Fruit fly (Drosophila melanogaster): Measurements from ENCODE around the gene Lgr4.

Lgr4 gene

dm6 chrX:13211357-13212137, 22.6 kb upstream of the Lgr4 start, which contains the start of gene sno (continued):
- no peak for TF ChIP-seq ara (GFP tag; IDR thresholded peaks at IDR 0.05)
- no peak for TF ChIP-seq Gug (GFP tag; IDR thresholded peaks at IDR 0.05)
- TF ChIP-seq CG18599 (GFP tag; optimal IDR thresholded peaks at IDR 0.05) = no peak
- TF ChIP-seq Xbp1 (GFP tag; optimal IDR thresholded peaks at IDR 0.05) = no peak
- no peak for TF ChIP-seq ttk (GFP tag; IDR thresholded peaks at IDR 0.05)
- no peak for TF ChIP-seq Fer3 (tag; optimal IDR thresholded peaks at IDR 0.05)
- TF ChIP-seq dmrt11E (tag; optimal IDR thresholded peaks at IDR 0.05) = no peak
- no peak for TF ChIP-seq toy (GFP tag; IDR thresholded peaks at IDR 0.05)
- TF ChIP-seq fd64A (GFP tag; optimal IDR thresholded peaks at IDR 0.05) = no peak
- TF ChIP-seq cad (GFP tag; optimal IDR thresholded peaks at IDR 0.05) = no peak
- no peak for TF ChIP-seq Oaz (GFP tag; IDR thresholded peaks at IDR 0.05)
- TF ChIP-seq dati (GFP tag; IDR thresholded peaks at IDR 0.05) = no peak
- TF ChIP-seq knrl (GFP tag; IDR thresholded peaks at IDR 0.05; ENCODE audit: partially characterized antibody) = peak; percentile 90
- TF ChIP-seq CG16813 (GFP tag; IDR thresholded peaks at IDR 0.05; ENCODE audit: partially characterized antibody) = peak; percentile 89
- TF ChIP-seq CG7357 (GFP tag; IDR thresholded peaks at IDR 0.05) = no peak
- TF ChIP-seq CG12744 (GFP tag; optimal IDR thresholded peaks at IDR 0.05) = no peak
- TF ChIP-seq CG4617 (GFP tag; optimal IDR thresholded peaks at IDR 0.05; ENCODE audit: borderline replicate concordance) = peak; percentile 56
- TF ChIP-seq NK7.1 (GFP tag; optimal IDR thresholded peaks at IDR 0.05) = no peak
- no peak for TF ChIP-seq gce (GFP tag; IDR thresholded peaks at IDR 0.05)
- TF ChIP-seq Max (GFP tag; optimal IDR thresholded peaks at IDR 0.05) = no peak
- TF ChIP-seq sob (GFP tag; IDR thresholded peaks at IDR 0.05) = no peak
- TF ChIP-seq ewg (GFP tag; optimal IDR thresholded peaks at IDR 0.05) = peak; percentile 10
- no peak for TF ChIP-seq bigmax (GFP tag; optimal IDR thresholded peaks at IDR 0.05)
- no peak for TF ChIP-seq CG11560 (tag; IDR thresholded peaks at IDR 0.05)
- no peak for TF ChIP-seq Atf3 (GFP tag; optimal IDR thresholded peaks at IDR 0.05)
- TF ChIP-seq tx (GFP tag; optimal IDR thresholded peaks at IDR 0.05) = no peak
- TF ChIP-seq zf30C (GFP tag; optimal IDR thresholded peaks at IDR 0.05) = no peak
- no peak for TF ChIP-seq otp (GFP tag; IDR thresholded peaks at IDR 0.05)
- TF ChIP-seq lmd (GFP tag; IDR thresholded peaks at IDR 0.05) = no peak
- no peak for TF ChIP-seq CG15073 (GFP tag; optimal IDR thresholded peaks at IDR 0.05)
- no peak for TF ChIP-seq CG11247 (GFP tag; IDR thresholded peaks at IDR 0.05)
- no peak for TF ChIP-seq hth (optimal IDR thresholded peaks at IDR 0.05)
- TF ChIP-seq BEAF-32 (GFP tag; optimal IDR thresholded peaks at IDR 0.05) = peak; percentile 78
- TF ChIP-seq lbe (GFP tag; optimal IDR thresholded peaks at IDR 0.05) = no peak
- TF ChIP-seq CG32532 (GFP tag; IDR thresholded peaks at IDR 0.05) = peak; percentile 25; the same call in 1 of the 2 replicates
- no peak for TF ChIP-seq pho (GFP tag; optimal IDR thresholded peaks at IDR 0.05)
- TF ChIP-seq ind (GFP tag; optimal IDR thresholded peaks at IDR 0.05) = no peak
- no peak for TF ChIP-seq scrt (GFP tag; optimal IDR thresholded peaks at IDR 0.05)
- peak; percentile 58 for TF ChIP-seq pzg (GFP tag; optimal IDR thresholded peaks at IDR 0.05)
- no peak for TF ChIP-seq CG17385 (GFP tag; optimal IDR thresholded peaks at IDR 0.05)
- TF ChIP-seq Dip3 (GFP tag; optimal IDR thresholded peaks at IDR 0.05) = no peak
- TF ChIP-seq vnd (GFP tag; IDR thresholded peaks at IDR 0.05; ENCODE audit: partially characterized antibody) = peak; percentile 79
- no peak for TF ChIP-seq CG14014 (GFP tag; IDR thresholded peaks at IDR 0.05)
- TF ChIP-seq sug (tag; optimal IDR thresholded peaks at IDR 0.05) = no peak
- no peak for TF ChIP-seq CG12236 (GFP tag; optimal IDR thresholded peaks at IDR 0.05)
- no peak for TF ChIP-seq HLH54F (GFP tag; optimal IDR thresholded peaks at IDR 0.05)
- peak; percentile 22; the same call in 1 of the 2 replicates for TF ChIP-seq CG3847 (GFP tag; IDR thresholded peaks at IDR 0.05)
- TF ChIP-seq bowl (GFP tag; IDR thresholded peaks at IDR 0.05) = no peak
- no peak for TF ChIP-seq peb (GFP tag; IDR thresholded peaks at IDR 0.05)
- TF ChIP-seq Elba2 (GFP tag; optimal IDR thresholded peaks at IDR 0.05) = no peak
- TF ChIP-seq nmo (GFP tag; optimal IDR thresholded peaks at IDR 0.05) = peak; percentile 10

Data from whole organism, embryonic.